Worm (Caenorhabditis elegans): ENCODE results near the gene col-77.

ce11 chrII:8385561-8385960, 26.4 kb upstream of the col-77 start:
- no peak for TF ChIP-seq ztf-4 (tag; optimal IDR thresholded peaks at IDR 0.05)
- TF ChIP-seq unc-62 (GFP tag; optimal IDR thresholded peaks at IDR 0.05): no peak
- no peak for TF ChIP-seq skn-1 (tag; optimal IDR thresholded peaks at IDR 0.05)
- TF ChIP-seq nhr-237 (tag; optimal IDR thresholded peaks at IDR 0.05): no peak

Data from whole organism, L1 larva.